Worm (Caenorhabditis elegans): Measurements from ENCODE around the gene C30A5.10.

- TF ChIP-seq ceh-14 (tag; optimal IDR thresholded peaks at IDR 0.05), result no peak
- no peak for TF ChIP-seq ceh-18 (tag; optimal IDR thresholded peaks at IDR 0.05)
- TF ChIP-seq fax-1 (tag; optimal IDR thresholded peaks at IDR 0.05), result no peak
- TF ChIP-seq ceh-34 (tag; optimal IDR thresholded peaks at IDR 0.05), result no peak
- TF ChIP-seq ama-1 (optimal IDR thresholded peaks at IDR 0.05), result no peak
- no peak for TF ChIP-seq mec-3 (tag; optimal IDR thresholded peaks at IDR 0.05; ENCODE audit: borderline replicate concordance)
- TF ChIP-seq che-1 (tag; optimal IDR thresholded peaks at IDR 0.05), result no peak
Observed at ce11 chrIII:8240948-8241347, 31.3 kb upstream of the C30A5.10 start.
